Fruit fly (Drosophila melanogaster) Kc167 (cell line): ENCODE data around the gene CG32192.

Experiments used
- Myc ChIP-seq: fragments of >200 bp; optimal IDR thresholded peaks from 2 replicates; lab custom pipeline; 2017; ENCODE audit warnings: missing external identifiers
- Sin3A ChIP-seq: fragments of >200 bp; optimal IDR thresholded peaks from 2 replicates; lab custom pipeline; 2018; ENCODE audit warnings: missing external identifiers
- ttk ChIP-seq: sonication (Bioruptor generic); optimal IDR thresholded peaks from 2 replicates; lab custom pipeline; 2017; ENCODE audit warnings: missing external identifiers

DNA sequence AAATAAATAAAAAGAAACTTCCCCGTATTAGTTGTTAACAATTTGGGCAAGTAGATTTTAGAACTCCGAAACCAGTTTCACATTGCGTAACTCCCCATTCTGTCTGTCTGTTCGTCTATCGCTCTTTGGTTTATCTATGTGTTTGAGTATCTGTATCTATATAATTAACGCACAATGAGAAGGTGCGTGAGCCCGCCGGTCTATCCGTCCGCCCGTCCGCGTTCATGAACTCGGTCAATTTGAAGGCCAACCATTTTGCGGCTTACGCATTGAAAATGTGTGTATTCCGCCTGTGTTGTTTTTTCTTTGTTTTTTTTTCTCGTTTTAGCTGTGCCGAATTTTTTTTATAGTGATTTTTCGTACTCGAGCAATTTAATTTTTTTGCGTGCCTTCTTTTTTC, 38.0 kb upstream of the CG32192 start:
- TF ChIP-seq Sin3A (lab: Kevin White, UChicago) (no peak), Myc (no peak), ttk (lab: Kevin White, UChicago) (no peak)
